Fruit fly (Drosophila melanogaster) whole organism, prepupa: Measurements from ENCODE around the gene CG14646.

Experiments used
- CG11762 ChIP-seq: fragments of 200-800 bp; sonication (Bioruptor generic); optimal IDR thresholded peaks from 3 replicates; lab custom pipeline; 2016; ENCODE audit warnings: missing biosample characterization, missing genetic modification characterization; ENCODE audit not compliant: insufficient read depth
- CG15336 ChIP-seq: fragments of 200-800 bp; sonication (Bioruptor generic); IDR thresholded peaks from 2 replicates; pipeline ENCODE4 v1.3.6; 2022; ENCODE audit warnings: missing biosample characterization, missing genetic modification characterization
- CG4318 ChIP-seq: fragments of 200-800 bp; sonication (Bioruptor generic); optimal IDR thresholded peaks from 3 replicates; lab custom pipeline; 2017; ENCODE audit warnings: missing biosample characterization, mild to moderate bottlenecking, missing genetic modification characterization
- CG8319 ChIP-seq: fragments of 200-800 bp; sonication (Bioruptor generic); optimal IDR thresholded peaks from 3 replicates; lab custom pipeline; 2016; ENCODE audit warnings: missing biosample characterization, missing genetic modification characterization
- Ets96B ChIP-seq: fragments of 200-800 bp; optimal IDR thresholded peaks from 2 replicates; lab custom pipeline; 2019; ENCODE audit warnings: missing biosample characterization, mild to moderate bottlenecking, missing genetic modification characterization, moderate library complexity
- Hr39 ChIP-seq: fragments of 200-800 bp; sonication (Bioruptor generic); optimal IDR thresholded peaks from 2 replicates; lab custom pipeline; 2016; ENCODE audit warnings: missing biosample characterization, missing genetic modification characterization
- OdsH ChIP-seq: fragments of 200-800 bp; sonication (Bioruptor generic); optimal IDR thresholded peaks from 3 replicates; lab custom pipeline; 2016; ENCODE audit warnings: missing biosample characterization, missing genetic modification characterization
- Smox ChIP-seq: fragments of 200-800 bp; sonication (Bioruptor generic); optimal IDR thresholded peaks from 3 replicates; lab custom pipeline; 2016; ENCODE audit warnings: missing biosample characterization, missing genetic modification characterization
- salr ChIP-seq, 2 experiments: fragments of 200-800 bp; sonication (Bioruptor generic); optimal IDR thresholded peaks; 3 replicates each; lab custom pipeline; 2016 to 2018; ENCODE audit warnings: missing biosample characterization in 2 of 2, missing genetic modification characterization in 2 of 2, mild to moderate bottlenecking in 1 of 2
- spab ChIP-seq: fragments of 200-800 bp; sonication (Bioruptor generic); optimal IDR thresholded peaks from 2 replicates; lab custom pipeline; 2017; ENCODE audit warnings: missing biosample characterization, mild to moderate bottlenecking, missing genetic modification characterization, missing genetic modification reagents
- ss ChIP-seq, 2 experiments: fragments of 200-800 bp; sonication (Bioruptor generic); optimal IDR thresholded peaks; 2 replicates in 1 of 2; 3 replicates in 1 of 2; lab custom pipeline; 2017 to 2018; ENCODE audit warnings: mild to moderate bottlenecking in 2 of 2, missing biosample characterization in 2 of 2, missing genetic modification characterization in 2 of 2, moderate library complexity in 1 of 2

DNA sequence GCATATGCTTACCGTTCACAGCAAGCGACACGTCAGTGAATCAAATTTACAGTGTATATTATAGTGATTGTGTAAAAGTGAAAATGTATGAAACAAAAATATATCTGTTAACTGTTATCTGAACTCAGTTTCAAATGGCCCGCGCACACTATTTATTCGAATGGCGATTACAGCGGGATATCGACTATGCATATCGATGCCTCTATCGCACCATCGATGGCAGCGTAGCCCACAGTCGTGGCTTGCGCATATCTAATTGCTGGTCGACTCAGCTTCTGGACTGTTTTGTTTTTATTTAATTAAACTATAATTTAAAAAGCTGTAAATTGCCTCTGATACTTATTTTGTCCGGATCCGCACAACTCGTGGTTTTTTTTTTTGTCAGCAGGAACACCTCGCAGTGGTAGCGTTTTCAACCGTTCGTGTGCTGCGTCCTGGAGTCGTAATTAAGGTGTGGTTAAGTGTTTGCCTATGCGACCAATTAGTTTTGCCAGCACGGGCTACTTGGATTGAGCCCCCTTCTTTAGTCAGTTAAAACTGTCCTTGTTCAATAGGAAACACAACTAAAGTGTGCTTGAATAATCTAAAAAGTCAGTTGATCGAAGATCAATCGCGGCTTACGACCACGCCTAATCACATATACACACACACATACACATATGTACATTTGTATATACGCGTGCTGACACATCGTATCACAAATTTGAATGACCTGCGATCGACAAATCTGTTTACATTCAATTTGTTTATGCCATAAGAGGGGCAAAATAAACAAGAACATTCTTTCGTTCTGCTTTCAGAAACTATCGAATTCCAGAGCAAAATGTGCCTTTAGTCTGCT lies 8.9 kb upstream of the CG14646 start, which contains the start of gene Cont:
- no peak for TF ChIP-seq Smox (GFP tag; lab: Kevin White, UChicago)
- no peak for TF ChIP-seq Hr39 (GFP tag; lab: Kevin White, UChicago)
- no peak for TF ChIP-seq Ets96B (tag; lab: Kevin White, UChicago)
- TF ChIP-seq salr (GFP tag; optimal IDR thresholded peaks at IDR 0.05; lab: Kevin White, UChicago) = no peak
- no peak for TF ChIP-seq spab (GFP tag; lab: Kevin White, UChicago)
- no peak for TF ChIP-seq CG11762
- no peak for TF ChIP-seq CG8319 (GFP tag; lab: Kevin White, UChicago)
- TF ChIP-seq ss (GFP tag; optimal IDR thresholded peaks at IDR 0.05; lab: Kevin White, UChicago) = no peak
- 0 out of 2 replicates have a peak, but pooled peaks have one; percentile 25 for TF ChIP-seq CG15336 (GFP tag; lab: Robert Waterston, UW)
- TF ChIP-seq CG4318 (GFP tag; lab: Kevin White, UChicago) = no peak
- TF ChIP-seq OdsH (GFP tag; lab: Kevin White, UChicago) = no peak
